Fruit fly (Drosophila melanogaster): ENCODE measurements around the gene CG13813.

CG13813 gene

DNA sequence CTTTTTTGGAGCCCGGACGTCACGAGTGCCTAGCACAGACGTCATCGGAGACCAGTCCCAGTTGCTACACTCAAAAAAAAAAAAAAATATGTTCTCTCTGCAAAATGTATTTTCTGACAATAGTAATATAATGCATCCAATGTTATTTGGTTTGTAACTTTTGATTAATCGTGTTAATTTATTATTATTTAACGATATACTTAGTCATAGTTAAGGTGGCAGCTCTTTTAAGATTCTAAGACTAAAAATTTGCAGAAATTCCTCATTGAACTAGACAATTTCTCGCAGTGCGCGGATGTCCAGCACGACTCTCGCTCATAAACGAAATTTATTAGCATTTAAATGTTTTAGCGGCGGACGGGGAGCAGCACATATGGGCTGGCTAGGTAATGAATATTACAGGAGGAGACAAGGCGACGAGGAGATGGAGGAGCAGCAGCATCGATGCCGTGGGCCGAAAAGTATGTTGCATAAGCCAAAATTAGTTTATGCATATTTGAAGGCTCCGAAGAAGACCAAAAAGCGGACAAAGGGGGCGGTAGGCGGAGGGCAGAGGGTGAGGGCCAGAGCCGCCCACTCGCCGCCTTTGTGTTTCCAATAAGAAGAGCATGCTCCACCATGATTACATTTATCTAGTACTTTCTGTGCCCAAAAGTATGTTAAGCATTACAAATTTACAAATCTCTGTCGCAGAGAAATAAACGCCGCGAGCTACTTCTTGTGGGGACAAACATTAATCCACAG is 48.0 kb upstream of the CG13813 start (continued):
- TF ChIP-seq Nf-YB (GFP tag; optimal IDR thresholded peaks at IDR 0.05) (no peak), CG6175 (GFP tag; IDR thresholded peaks at IDR 0.05) (no peak), Dbx (GFP tag; IDR thresholded peaks at IDR 0.05) (0 out of 3 replicates have a peak, but pooled peaks have one; percentile 36), sisA (GFP tag; IDR thresholded peaks at IDR 0.05) (peak; percentile 25; the same call in 1 of the 2 replicates), CG4730 (GFP tag; IDR thresholded peaks at IDR 0.05) (no peak), lov (optimal IDR thresholded peaks at IDR 0.05) (no peak), lov (GFP tag; IDR thresholded peaks at IDR 0.05) (no peak), tio (GFP tag; optimal IDR thresholded peaks at IDR 0.05) (peak; percentile 61), gsb (GFP tag; IDR thresholded peaks at IDR 0.05) (no peak), Camta (GFP tag; optimal IDR thresholded peaks at IDR 0.05) (peak; percentile 24), CG6689 (GFP tag; IDR thresholded peaks at IDR 0.05) (peak; percentile 43), kni (GFP tag; optimal IDR thresholded peaks at IDR 0.05) (no peak), salm (tag; optimal IDR thresholded peaks at IDR 0.05) (no peak), CG32772 (GFP tag; IDR thresholded peaks at IDR 0.05) (peak; percentile 36; the same call in 1 of the 2 replicates), vfl (GFP tag; optimal IDR thresholded peaks at IDR 0.05) (no peak), ATbp (GFP tag; optimal IDR thresholded peaks at IDR 0.05) (peak; percentile 39), CG30431 (GFP tag; optimal IDR thresholded peaks at IDR 0.05) (no peak), CG12744 (GFP tag; optimal IDR thresholded peaks at IDR 0.05) (no peak), CG10431 (GFP tag; optimal IDR thresholded peaks at IDR 0.05) (no peak), pita (GFP tag; optimal IDR thresholded peaks at IDR 0.05) (no peak), CG6765 (GFP tag; optimal IDR thresholded peaks at IDR 0.05) (no peak), CG10147 (GFP tag; optimal IDR thresholded peaks at IDR 0.05) (peak; percentile 23), klu (GFP tag; IDR thresholded peaks at IDR 0.05) (no peak), sr (GFP tag; IDR thresholded peaks at IDR 0.05) (0 out of 3 replicates have a peak, but pooled peaks have one; percentile 12), pan (optimal IDR thresholded peaks at IDR 0.05) (no peak), pan (GFP tag; optimal IDR thresholded peaks at IDR 0.05 in 1 of 2, IDR thresholded peaks at IDR 0.05 in 1 of 2) (peak in 1 of 2 experiments; percentile 55), CG2875 (GFP tag; optimal IDR thresholded peaks at IDR 0.05) (peak; percentile 25), toy (GFP tag; IDR thresholded peaks at IDR 0.05) (no peak), CG6654 (GFP tag; optimal IDR thresholded peaks at IDR 0.05) (no peak), CG34376 (GFP tag; optimal IDR thresholded peaks at IDR 0.05) (no peak), sd (tag; optimal IDR thresholded peaks at IDR 0.05) (no peak), CG16815 (GFP tag; optimal IDR thresholded peaks at IDR 0.05) (peak; percentile 59), gcm2 (GFP tag; optimal IDR thresholded peaks at IDR 0.05) (no peak), CG2678 (tag; optimal IDR thresholded peaks at IDR 0.05) (peak; percentile 68), CG5180 (GFP tag; optimal IDR thresholded peaks at IDR 0.05) (no peak), E2f1 (GFP tag; IDR thresholded peaks at IDR 0.05) (peak; percentile 44; the same call in 1 of the 2 replicates), fru (optimal IDR thresholded peaks at IDR 0.05) (no peak), GATAe (GFP tag; conservative IDR thresholded peaks at IDR 0.05) (no peak), Fer3 (tag; optimal IDR thresholded peaks at IDR 0.05) (peak; percentile 57), CG10321 (GFP tag; IDR thresholded peaks at IDR 0.05) (no peak), Med (GFP tag) (peak; percentile 65), CG2202 (tag; optimal IDR thresholded peaks at IDR 0.05) (no peak), gsb-n (tag; optimal IDR thresholded peaks at IDR 0.05) (no peak), CG7963 (GFP tag; IDR thresholded peaks at IDR 0.05; ENCODE audit: partially characterized antibody) (no peak), Hmx (GFP tag; optimal IDR thresholded peaks at IDR 0.05) (peak; percentile 3), slbo (GFP tag; IDR thresholded peaks at IDR 0.05) (peak; percentile 67), sc (optimal IDR thresholded peaks at IDR 0.05) (no peak), sc (GFP tag; optimal IDR thresholded peaks at IDR 0.05) (peak; percentile 40), ato (GFP tag; IDR thresholded peaks at IDR 0.05; ENCODE audit: partially characterized antibody) (no peak), Neu2 (GFP tag; optimal IDR thresholded peaks at IDR 0.05; ENCODE audit: borderline replicate concordance) (no peak), CG10267 (tag; optimal IDR thresholded peaks at IDR 0.05) (peak; percentile 36)
